Worm (Caenorhabditis elegans) whole organism, L4 larva: ENCODE data around the gene cyp-35B2.

ENCODE experiments used
- D1046.2 ChIP-seq: fragments of 200-800 bp; sonication (Bioruptor generic); IDR thresholded peaks from 2 replicates; pipeline ENCODE4 v1.3.6; 2022; ENCODE audit warnings: missing genetic modification characterization, missing compliant biosample characterization
- ceh-82 ChIP-seq: sonication (generic microtip); optimal IDR thresholded peaks from 2 replicates; lab custom pipeline; 2017; ENCODE audit warnings: missing biosample characterization, missing genetic modification characterization
- dmd-6 ChIP-seq: fragments of 200-800 bp; sonication (Bioruptor generic); IDR thresholded peaks from 2 replicates; pipeline ENCODE4 v1.3.6; 2022; ENCODE audit warnings: missing genetic modification reagents, missing genetic modification characterization, missing compliant biosample characterization
- fkh-10 ChIP-seq: fragments of 150-350 bp; optimal IDR thresholded peaks from 2 replicates; lab custom pipeline; 2014; ENCODE audit warnings: missing biosample characterization, missing genetic modification reagents, missing genetic modification characterization
- nhr-237 ChIP-seq: sonication (generic microtip); optimal IDR thresholded peaks from 2 replicates; lab custom pipeline; 2017; ENCODE audit warnings: missing biosample characterization, missing genetic modification characterization
- nhr-28 ChIP-seq: fragments of 150-350 bp; optimal IDR thresholded peaks from 2 replicates; lab custom pipeline; 2014; ENCODE audit warnings: missing biosample characterization, missing genetic modification characterization
- pha-4 ChIP-seq, 2 experiments: fragments of 150-350 bp in 1 of 2; fragments of 200-800 bp in 1 of 2; sonication (Bioruptor generic) in 1 of 2; IDR thresholded peaks in 1 of 2; optimal IDR thresholded peaks in 1 of 2; 2 replicates each; pipeline versions ENCODE4 v1.3.6 to Lab custom; 2014 to 2022; ENCODE audit warnings: missing genetic modification characterization in 2 of 2, missing genetic modification reagents in 2 of 2, missing biosample characterization in 1 of 2, missing compliant biosample characterization in 1 of 2
- tag-97 ChIP-seq: fragments of 200-800 bp; sonication (Bioruptor generic); IDR thresholded peaks from 2 replicates; pipeline ENCODE4 v1.3.6; 2022; ENCODE audit warnings: missing genetic modification characterization, missing compliant biosample characterization
- zfp-2 ChIP-seq: sonication (generic microtip); optimal IDR thresholded peaks from 2 replicates; lab custom pipeline; 2016; ENCODE audit warnings: mild to moderate bottlenecking, missing genetic modification characterization, missing compliant biosample characterization

ce11 chrV:3970410-3970809 lies 28.4 kb downstream of the cyp-35B2 start, which contains the start of gene cyp-34A9:
- peak; percentile 99 for TF ChIP-seq nhr-28 (tag; lab: Kevin White, UChicago)
- no peak for TF ChIP-seq pha-4 (GFP tag; IDR thresholded peaks at IDR 0.05; lab: Robert Waterston, UW)
- no peak for TF ChIP-seq pha-4 (tag; optimal IDR thresholded peaks at IDR 0.05; lab: Kevin White, UChicago)
- TF ChIP-seq ceh-82 (tag; lab: Kevin White, UChicago), result no peak
- TF ChIP-seq nhr-237 (tag; lab: Kevin White, UChicago), result no peak
- TF ChIP-seq dmd-6, result peak; percentile 84
- TF ChIP-seq fkh-10 (GFP tag; lab: Kevin White, UChicago), result no peak
- no peak for TF ChIP-seq D1046.2 (GFP tag; lab: Robert Waterston, UW)
- TF ChIP-seq tag-97, result no peak
- no peak for TF ChIP-seq zfp-2 (tag; lab: Kevin White, UChicago)
